Worm (Caenorhabditis elegans) whole organism, late embryonic: ENCODE results near the gene scl-7.

ENCODE experiments used
- ahr-1 ChIP-seq: sonication (generic microtip); optimal IDR thresholded peaks from 2 replicates; lab custom pipeline; 2016; ENCODE audit warnings: missing genetic modification characterization, missing compliant biosample characterization
- ceh-22 ChIP-seq: sonication (generic microtip); optimal IDR thresholded peaks from 2 replicates; lab custom pipeline; 2017; ENCODE audit warnings: missing biosample characterization, missing genetic modification characterization
- ceh-9 ChIP-seq: sonication (generic microtip); optimal IDR thresholded peaks from 2 replicates; lab custom pipeline; 2016; ENCODE audit warnings: mild to moderate bottlenecking, missing genetic modification characterization, inconsistent platforms, missing compliant biosample characterization
- fkh-10 ChIP-seq: fragments of 150-350 bp; optimal IDR thresholded peaks from 2 replicates; lab custom pipeline; 2014; ENCODE audit warnings: missing biosample characterization, missing genetic modification reagents, missing genetic modification characterization
- lin-11 ChIP-seq: fragments of 200-800 bp; sonication (Bioruptor generic); optimal IDR thresholded peaks from 2 replicates; lab custom pipeline; 2018; ENCODE audit warnings: mild to moderate bottlenecking, missing genetic modification characterization, missing compliant biosample characterization
- madf-2 ChIP-seq: sonication (generic microtip); optimal IDR thresholded peaks from 2 replicates; lab custom pipeline; 2017; ENCODE audit warnings: missing genetic modification characterization, missing compliant biosample characterization
- nhr-11 ChIP-seq: fragments of 150-350 bp; optimal IDR thresholded peaks from 2 replicates; lab custom pipeline; 2014; ENCODE audit warnings: missing biosample characterization, missing genetic modification characterization
- pqm-1 ChIP-seq: sonication (generic microtip); optimal IDR thresholded peaks from 2 replicates; lab custom pipeline; 2016; ENCODE audit warnings: missing genetic modification characterization, missing compliant biosample characterization
- sox-4 ChIP-seq: sonication (generic microtip); optimal IDR thresholded peaks from 2 replicates; lab custom pipeline; 2017; ENCODE audit warnings: mild to moderate bottlenecking, missing genetic modification characterization, inconsistent platforms, missing compliant biosample characterization
- tbx-7 ChIP-seq: sonication (generic microtip); optimal IDR thresholded peaks from 2 replicates; lab custom pipeline; 2016; ENCODE audit warnings: missing genotype, missing genetic modification characterization, missing compliant biosample characterization

DNA sequence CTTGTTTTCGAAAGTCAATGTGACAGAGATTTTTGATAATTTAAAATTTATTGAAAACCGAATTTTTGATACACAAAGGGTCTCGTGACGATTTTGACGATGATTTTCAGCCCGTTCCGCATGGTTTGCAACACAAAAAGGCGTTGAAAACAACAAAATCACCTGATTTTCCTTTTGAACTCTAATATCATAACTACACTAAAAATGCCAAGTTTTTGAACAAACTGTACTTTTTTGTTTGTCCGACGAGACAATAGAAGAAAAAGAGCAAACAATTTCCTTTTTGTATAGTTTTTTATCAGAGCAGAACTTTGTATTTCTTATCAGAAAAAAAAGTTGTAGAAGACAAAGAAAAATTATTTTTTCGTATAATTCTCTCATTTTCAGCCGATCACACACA is 38.1 kb upstream of the scl-7 start:
- TF ChIP-seq fkh-10 (GFP tag; lab: Kevin White, UChicago) = no peak
- TF ChIP-seq nhr-11 (tag; lab: Kevin White, UChicago) = no peak
- TF ChIP-seq tbx-7 (tag; lab: Kevin White, UChicago) = no peak
- no peak for TF ChIP-seq ceh-9 (tag; lab: Kevin White, UChicago)
- TF ChIP-seq pqm-1 = no peak
- TF ChIP-seq sox-4 (tag; lab: Kevin White, UChicago) = no peak
- no peak for TF ChIP-seq lin-11
- no peak for TF ChIP-seq ceh-22 (tag; lab: Kevin White, UChicago)
- no peak for TF ChIP-seq madf-2 (tag; lab: Kevin White, UChicago)
- TF ChIP-seq ahr-1 (tag; lab: Kevin White, UChicago) = no peak
